Fruit fly (Drosophila melanogaster) whole organism, embryonic: ENCODE measurements around the gene CG6443.

Source experiments
- Asciz ChIP-seq: fragments of 200-800 bp; sonication (Bioruptor generic); optimal IDR thresholded peaks from 2 replicates; lab custom pipeline; 2017; ENCODE audit warnings: missing biosample characterization, mild to moderate bottlenecking, missing genetic modification characterization, missing genetic modification reagents
- CG11398 ChIP-seq: fragments of 200-800 bp; sonication (Bioruptor generic); optimal IDR thresholded peaks from 2 replicates; lab custom pipeline; 2016; ENCODE audit warnings: missing biosample characterization, missing genetic modification characterization
- CG11504 ChIP-seq: fragments of 200-800 bp; sonication (Bioruptor generic); optimal IDR thresholded peaks from 3 replicates; lab custom pipeline; 2019; ENCODE audit warnings: missing biosample characterization, mild to moderate bottlenecking, missing genetic modification characterization, moderate library complexity
- CG12104 ChIP-seq: fragments of 200-800 bp; sonication (Bioruptor generic); optimal IDR thresholded peaks from 3 replicates; lab custom pipeline; 2016; ENCODE audit warnings: missing biosample characterization, missing genetic modification characterization
- CG12391 ChIP-seq: fragments of 200-800 bp; sonication (Bioruptor generic); optimal IDR thresholded peaks from 3 replicates; lab custom pipeline; 2018; ENCODE audit warnings: missing biosample characterization, mild to moderate bottlenecking, missing genetic modification characterization, moderate library complexity
- CG12659 ChIP-seq: fragments of 200-800 bp; sonication (Bioruptor generic); optimal IDR thresholded peaks from 3 replicates; lab custom pipeline; 2017; ENCODE audit warnings: mild to moderate bottlenecking, missing biosample characterization, missing genetic modification reagents, missing genetic modification characterization
- CG12744 ChIP-seq: fragments of 200-800 bp; sonication (Bioruptor generic); optimal IDR thresholded peaks from 2 replicates; lab custom pipeline; 2016; ENCODE audit warnings: missing biosample characterization, missing genetic modification characterization
- CG15479 ChIP-seq: fragments of 200-800 bp; sonication (Bioruptor generic); optimal IDR thresholded peaks from 3 replicates; lab custom pipeline; 2019; ENCODE audit warnings: missing biosample characterization, mild to moderate bottlenecking, missing genetic modification characterization, moderate library complexity
- CG17802 ChIP-seq: fragments of 200-800 bp; sonication (Bioruptor generic); optimal IDR thresholded peaks from 2 replicates; lab custom pipeline; 2018; ENCODE audit warnings: missing biosample characterization, mild to moderate bottlenecking, missing genetic modification characterization, moderate library complexity
- CG18764 ChIP-seq: fragments of 200-800 bp; sonication (Bioruptor generic); optimal IDR thresholded peaks from 3 replicates; lab custom pipeline; 2016; ENCODE audit warnings: missing biosample characterization, missing genetic modification characterization
- CG2120 ChIP-seq: fragments of 200-800 bp; sonication (Bioruptor generic); optimal IDR thresholded peaks from 3 replicates; lab custom pipeline; 2016; ENCODE audit warnings: missing biosample characterization, missing genetic modification characterization
- CG30403 ChIP-seq: fragments of 200-800 bp; sonication (Bioruptor generic); optimal IDR thresholded peaks from 3 replicates; lab custom pipeline; 2016; ENCODE audit warnings: missing biosample characterization, missing genetic modification characterization
- CG32532 ChIP-seq: fragments of 200-800 bp; sonication (Bioruptor generic); IDR thresholded peaks from 2 replicates; pipeline ENCODE4 v1.3.6; 2022; ENCODE audit warnings: missing biosample characterization, missing genetic modification characterization
- CG3847 ChIP-seq: fragments of 200-800 bp; sonication (Bioruptor generic); IDR thresholded peaks from 2 replicates; pipeline ENCODE4 v1.3.6; 2022; ENCODE audit warnings: missing biosample characterization, missing genetic modification characterization
- CG4707 ChIP-seq: fragments of 200-800 bp; sonication (Bioruptor generic); optimal IDR thresholded peaks from 2 replicates; lab custom pipeline; 2018; ENCODE audit warnings: missing biosample characterization, mild to moderate bottlenecking, missing genetic modification characterization, moderate library complexity
- CG4730 ChIP-seq: fragments of 200-800 bp; sonication (Bioruptor generic); IDR thresholded peaks from 2 replicates; pipeline ENCODE4 v1.3.6; 2022; ENCODE audit warnings: missing biosample characterization, missing genetic modification characterization
- CG7357 ChIP-seq: fragments of 200-800 bp; sonication (Bioruptor generic); IDR thresholded peaks from 3 replicates; pipeline ENCODE4 v1.3.6; 2022; ENCODE audit warnings: missing biosample characterization, missing genetic modification characterization
- CHES-1-like ChIP-seq: fragments of 200-800 bp; sonication (Bioruptor generic); optimal IDR thresholded peaks from 2 replicates; lab custom pipeline; 2016; ENCODE audit warnings: missing biosample characterization, missing genetic modification characterization
- Eip74EF ChIP-seq, 2 experiments: fragments of 200-800 bp in 1 of 2; fragments of >200 bp in 1 of 2; sonication (Bioruptor generic) in 1 of 2; optimal IDR thresholded peaks; 2 replicates each; lab custom pipeline; 2017 to 2019; ENCODE audit warnings: missing biosample characterization in 2 of 2, missing genetic modification characterization in 2 of 2, mild to moderate bottlenecking in 1 of 2, moderate library complexity in 1 of 2
- Hmr ChIP-seq: fragments of 200-800 bp; sonication (Bioruptor generic); optimal IDR thresholded peaks from 3 replicates; lab custom pipeline; 2017; ENCODE audit warnings: mild to moderate bottlenecking, missing biosample characterization, missing genetic modification reagents, missing genetic modification characterization
- Med ChIP-seq: fragments of 200-800 bp; sonication (Bioruptor generic); peaks from one replicate; lab custom pipeline; 2016; ENCODE audit warnings: missing biosample characterization, missing genetic modification characterization, mild to moderate bottlenecking, inconsistent platforms, moderate library complexity
- Myb ChIP-seq: fragments of 200-800 bp; sonication (Bioruptor generic); optimal IDR thresholded peaks from 2 replicates; lab custom pipeline; 2016; ENCODE audit warnings: missing biosample characterization, missing genetic modification characterization
- NfI ChIP-seq: fragments of 200-800 bp; sonication (Bioruptor generic); optimal IDR thresholded peaks from 3 replicates; lab custom pipeline; 2018; ENCODE audit warnings: missing biosample characterization, mild to moderate bottlenecking, missing genetic modification characterization, moderate library complexity
- Sin3A ChIP-seq: fragments of >200 bp; optimal IDR thresholded peaks from 2 replicates; lab custom pipeline; 2018
- Xrp1 ChIP-seq: fragments of 200-800 bp; sonication (Bioruptor generic); IDR thresholded peaks from 2 replicates; pipeline ENCODE4 v1.3.6; 2022; ENCODE audit warnings: missing biosample characterization, missing genetic modification characterization
- abd-A ChIP-seq: fragments of 200-800 bp; sonication (Bioruptor generic); optimal IDR thresholded peaks from 3 replicates; lab custom pipeline; 2019; ENCODE audit warnings: missing biosample characterization, mild to moderate bottlenecking, missing genetic modification characterization, moderate library complexity
- bigmax ChIP-seq: fragments of 200-800 bp; sonication (Bioruptor generic); optimal IDR thresholded peaks from 2 replicates; lab custom pipeline; 2018; ENCODE audit warnings: missing biosample characterization, mild to moderate bottlenecking, missing genetic modification characterization
- caup ChIP-seq: fragments of 200-800 bp; sonication (Bioruptor generic); optimal IDR thresholded peaks from 3 replicates; lab custom pipeline; 2017; ENCODE audit warnings: missing biosample characterization, mild to moderate bottlenecking, missing genetic modification characterization, moderate library complexity; ENCODE audit not compliant: severe bottlenecking
- dm ChIP-seq: fragments of 200-800 bp; sonication (Bioruptor generic); optimal IDR thresholded peaks from 3 replicates; lab custom pipeline; 2016; ENCODE audit warnings: missing biosample characterization, missing genetic modification characterization
- eyg ChIP-seq: fragments of 200-800 bp; sonication (Bioruptor generic); optimal IDR thresholded peaks from 3 replicates; lab custom pipeline; 2016; ENCODE audit warnings: missing biosample characterization, missing genetic modification characterization
- gsb-n ChIP-seq: fragments of 200-800 bp; sonication (Bioruptor generic); optimal IDR thresholded peaks from 3 replicates; lab custom pipeline; 2018; ENCODE audit warnings: missing biosample characterization, mild to moderate bottlenecking, missing genetic modification characterization
- inv ChIP-seq: fragments of 200-800 bp; sonication (Bioruptor generic); IDR thresholded peaks from 2 replicates; pipeline ENCODE4 v1.3.6; 2022; ENCODE audit warnings: missing biosample characterization, missing genetic modification characterization; ENCODE audit not compliant: partially characterized antibody
- lbe ChIP-seq: fragments of 200-800 bp; sonication (Bioruptor generic); optimal IDR thresholded peaks from 2 replicates; lab custom pipeline; 2016; ENCODE audit warnings: missing biosample characterization, mild to moderate bottlenecking, missing genetic modification characterization
- nmo ChIP-seq: fragments of 200-800 bp; sonication (Bioruptor generic); optimal IDR thresholded peaks from 2 replicates; lab custom pipeline; 2018; ENCODE audit warnings: missing biosample characterization, mild to moderate bottlenecking, missing genetic modification characterization, moderate library complexity
- salm ChIP-seq: fragments of 200-800 bp; sonication (Bioruptor generic); optimal IDR thresholded peaks from 2 replicates; lab custom pipeline; 2018; ENCODE audit warnings: missing biosample characterization, mild to moderate bottlenecking, missing genetic modification characterization
- schlank ChIP-seq: fragments of 200-800 bp; sonication (Bioruptor generic); optimal IDR thresholded peaks from 2 replicates; lab custom pipeline; 2018; ENCODE audit warnings: missing biosample characterization, mild to moderate bottlenecking, missing genetic modification characterization
- scrt ChIP-seq: fragments of 200-800 bp; sonication (Bioruptor generic); optimal IDR thresholded peaks from 2 replicates; lab custom pipeline; 2018; ENCODE audit warnings: missing biosample characterization, mild to moderate bottlenecking, missing genetic modification characterization, moderate library complexity
- sens ChIP-seq: fragments of 200-800 bp; sonication (Bioruptor generic); peaks from one replicate; lab custom pipeline; 2016; ENCODE audit warnings: missing biosample characterization, missing genetic modification characterization
- shn ChIP-seq: fragments of 200-800 bp; sonication (Bioruptor generic); optimal IDR thresholded peaks from 3 replicates; lab custom pipeline; 2016; ENCODE audit warnings: missing biosample characterization, missing genetic modification characterization
- toy ChIP-seq: fragments of 200-800 bp; sonication (Bioruptor generic); IDR thresholded peaks from 2 replicates; pipeline ENCODE4 v1.3.6; 2022; ENCODE audit warnings: missing biosample characterization, missing genetic modification characterization
- wor ChIP-seq: fragments of 200-800 bp; sonication (Bioruptor generic); IDR thresholded peaks from 2 replicates; pipeline ENCODE4 v1.3.6; 2022; ENCODE audit warnings: missing biosample characterization, missing genetic modification characterization
- zf30C ChIP-seq: fragments of 200-800 bp; sonication (Bioruptor generic); optimal IDR thresholded peaks from 3 replicates; lab custom pipeline; 2018; ENCODE audit warnings: missing biosample characterization, mild to moderate bottlenecking, missing genetic modification characterization

Gene CG6443

dm6 chr2L:10735923-10736322, 7.1 kb downstream of the CG6443 start, which contains the start of gene Nup107 (continued):
- TF ChIP-seq gsb-n (no peak), Xrp1 (no peak), scrt (GFP tag; lab: Kevin White, UChicago) (no peak), CG30403 (peak; percentile 35), CG12104 (GFP tag; lab: Kevin White, UChicago) (no peak), wor (GFP tag; lab: Robert Waterston, UW) (no peak), CG32532 (GFP tag; lab: Robert Waterston, UW) (0 out of 2 replicates have a peak, but pooled peaks have one; percentile 14), dm (GFP tag; lab: Kevin White, UChicago) (peak; percentile 46), eyg (GFP tag; lab: Kevin White, UChicago) (no peak), nmo (GFP tag; lab: Kevin White, UChicago) (peak; percentile 52), lbe (no peak), CG17802 (tag; lab: Kevin White, UChicago) (peak; percentile 79), schlank (tag; lab: Kevin White, UChicago) (no peak), Myb (GFP tag; lab: Kevin White, UChicago) (peak; percentile 18), CG15479 (GFP tag; lab: Kevin White, UChicago) (no peak), CG11504 (tag; lab: Kevin White, UChicago) (no peak), toy (no peak), inv (GFP tag; lab: Robert Waterston, UW) (no peak), CG3847 (GFP tag; lab: Robert Waterston, UW) (0 out of 2 replicates have a peak, but pooled peaks have one; percentile 25), CG12659 (GFP tag; lab: Kevin White, UChicago) (peak; percentile 14), CG4730 (GFP tag; lab: Robert Waterston, UW) (no peak), zf30C (GFP tag; lab: Kevin White, UChicago) (no peak), Hmr (GFP tag; lab: Kevin White, UChicago) (no peak), Eip74EF (GFP tag; optimal IDR thresholded peaks at IDR 0.05; lab: Kevin White, UChicago) (no peak), Med (peak; percentile 72), abd-A (no peak), CG18764 (GFP tag; lab: Kevin White, UChicago) (peak; percentile 37), CG7357 (peak; percentile 94), CG11398 (GFP tag; lab: Kevin White, UChicago) (no peak), shn (GFP tag; lab: Kevin White, UChicago) (peak; percentile 30), NfI (GFP tag; lab: Kevin White, UChicago) (peak; percentile 29), CG4707 (no peak), Sin3A (peak; percentile 62), caup (GFP tag; lab: Kevin White, UChicago) (no peak), sens (GFP tag; lab: Kevin White, UChicago) (peak; percentile 84), CHES-1-like (GFP tag; lab: Kevin White, UChicago) (peak; percentile 6), CG2120 (GFP tag; lab: Kevin White, UChicago) (peak; percentile 38), CG12391 (tag; lab: Kevin White, UChicago) (peak; percentile 32), CG12744 (GFP tag; lab: Kevin White, UChicago) (no peak), bigmax (no peak), Asciz (GFP tag; lab: Kevin White, UChicago) (no peak), salm (tag; lab: Kevin White, UChicago) (no peak)
